Fruit fly (Drosophila melanogaster) whole organism, prepupa: ENCODE measurements around the gene RhoGAP100F.

Source experiments
- Blimp-1 ChIP-seq: fragments of 200-800 bp; sonication (Bioruptor generic); optimal IDR thresholded peaks from 3 replicates; lab custom pipeline; 2017; ENCODE audit warnings: missing biosample characterization, missing genetic modification characterization, mild to moderate bottlenecking, moderate library complexity, missing genetic modification reagents
- CG10631 ChIP-seq: fragments of 200-800 bp; sonication (Bioruptor generic); optimal IDR thresholded peaks from 2 replicates; lab custom pipeline; 2016; ENCODE audit warnings: missing biosample characterization, missing genetic modification characterization
- CG10669 ChIP-seq: fragments of 200-800 bp; sonication (Bioruptor generic); optimal IDR thresholded peaks from 3 replicates; lab custom pipeline; 2018; ENCODE audit warnings: missing biosample characterization, mild to moderate bottlenecking, missing genetic modification characterization, moderate library complexity
- CG11294 ChIP-seq: fragments of 200-800 bp; sonication (Bioruptor generic); IDR thresholded peaks from 2 replicates; pipeline ENCODE4 v1.3.6; 2022; ENCODE audit warnings: missing biosample characterization, missing genetic modification characterization
- CG11762 ChIP-seq: fragments of 200-800 bp; sonication (Bioruptor generic); optimal IDR thresholded peaks from 3 replicates; lab custom pipeline; 2016; ENCODE audit warnings: missing biosample characterization, missing genetic modification characterization; ENCODE audit not compliant: insufficient read depth
- CG11902 ChIP-seq: fragments of 200-800 bp; sonication (Bioruptor generic); optimal IDR thresholded peaks from 3 replicates; lab custom pipeline; 2016; ENCODE audit warnings: missing biosample characterization, missing genetic modification characterization
- CG15336 ChIP-seq: fragments of 200-800 bp; sonication (Bioruptor generic); IDR thresholded peaks from 2 replicates; pipeline ENCODE4 v1.3.6; 2022; ENCODE audit warnings: missing biosample characterization, missing genetic modification characterization
- CG1621 ChIP-seq: fragments of 200-800 bp; sonication (Bioruptor generic); optimal IDR thresholded peaks from 3 replicates; lab custom pipeline; 2018; ENCODE audit warnings: missing biosample characterization, mild to moderate bottlenecking, missing genetic modification characterization
- CG16779 ChIP-seq: fragments of 200-800 bp; sonication (Bioruptor generic); optimal IDR thresholded peaks from 3 replicates; lab custom pipeline; 2017; ENCODE audit warnings: missing biosample characterization, mild to moderate bottlenecking, missing genetic modification characterization
- CG3032 ChIP-seq: fragments of 200-800 bp; optimal IDR thresholded peaks from 2 replicates; lab custom pipeline; 2019; ENCODE audit warnings: missing biosample characterization, mild to moderate bottlenecking, missing genetic modification characterization, moderate library complexity
- CG31627 ChIP-seq: fragments of 200-800 bp; sonication (Bioruptor generic); optimal IDR thresholded peaks from 3 replicates; lab custom pipeline; 2016; ENCODE audit warnings: missing biosample characterization, missing genetic modification characterization
- CG32006 ChIP-seq: fragments of 200-800 bp; sonication (Bioruptor generic); optimal IDR thresholded peaks from 3 replicates; lab custom pipeline; 2017; ENCODE audit warnings: missing biosample characterization, mild to moderate bottlenecking, missing genetic modification characterization
- CG34406 ChIP-seq: fragments of 200-800 bp; sonication (Bioruptor generic); optimal IDR thresholded peaks from 3 replicates; lab custom pipeline; 2016; ENCODE audit warnings: missing biosample characterization, missing genetic modification characterization
- CG3919 ChIP-seq: fragments of 200-800 bp; sonication (Bioruptor generic); optimal IDR thresholded peaks from 3 replicates; lab custom pipeline; 2016; ENCODE audit warnings: missing biosample characterization, missing genetic modification characterization
- CG4318 ChIP-seq: fragments of 200-800 bp; sonication (Bioruptor generic); optimal IDR thresholded peaks from 3 replicates; lab custom pipeline; 2017; ENCODE audit warnings: missing biosample characterization, mild to moderate bottlenecking, missing genetic modification characterization
- CG6163 ChIP-seq: fragments of 200-800 bp; sonication (Bioruptor generic); IDR thresholded peaks from 3 replicates; pipeline ENCODE4 v1.3.6; 2022; ENCODE audit warnings: missing biosample characterization, missing genetic modification characterization
- CG6276 ChIP-seq: fragments of 200-800 bp; sonication (Bioruptor generic); optimal IDR thresholded peaks from 2 replicates; lab custom pipeline; 2017; ENCODE audit warnings: missing biosample characterization, mild to moderate bottlenecking, missing genetic modification characterization
- CG6808 ChIP-seq: fragments of 200-800 bp; sonication (Bioruptor generic); optimal IDR thresholded peaks from 3 replicates; lab custom pipeline; 2017; ENCODE audit warnings: missing biosample characterization, missing genetic modification characterization, mild to moderate bottlenecking, moderate library complexity, missing genetic modification reagents
- CG6854 ChIP-seq: fragments of 200-800 bp; sonication (Bioruptor generic); optimal IDR thresholded peaks from 2 replicates; lab custom pipeline; 2017; ENCODE audit warnings: missing biosample characterization, mild to moderate bottlenecking, missing genetic modification characterization
- CG7368 ChIP-seq: fragments of 200-800 bp; sonication (Bioruptor generic); optimal IDR thresholded peaks from 3 replicates; lab custom pipeline; 2016; ENCODE audit warnings: missing biosample characterization, missing genetic modification characterization
- CG8119 ChIP-seq: fragments of 200-800 bp; sonication (Bioruptor generic); IDR thresholded peaks from 3 replicates; pipeline ENCODE4 v1.3.6; 2022; ENCODE audit warnings: missing biosample characterization, missing genetic modification characterization
- CG8319 ChIP-seq: fragments of 200-800 bp; sonication (Bioruptor generic); optimal IDR thresholded peaks from 3 replicates; lab custom pipeline; 2016; ENCODE audit warnings: missing biosample characterization, missing genetic modification characterization
- CG9139 ChIP-seq: fragments of 200-800 bp; sonication (Bioruptor generic); optimal IDR thresholded peaks from 3 replicates; lab custom pipeline; 2017; ENCODE audit warnings: missing biosample characterization, mild to moderate bottlenecking, missing genetic modification characterization
- Eip78C ChIP-seq: fragments of 200-800 bp; sonication (Bioruptor generic); peaks from one replicate; lab custom pipeline; 2016; ENCODE audit warnings: missing biosample characterization, missing genetic modification characterization
- Eip93F ChIP-seq: fragments of 200-800 bp; sonication (Bioruptor generic); optimal IDR thresholded peaks from 2 replicates; lab custom pipeline; 2016; ENCODE audit warnings: missing biosample characterization, mild to moderate bottlenecking, missing genetic modification characterization
- Ets21C ChIP-seq: fragments of 200-800 bp; sonication (Bioruptor generic); optimal IDR thresholded peaks from 3 replicates; lab custom pipeline; 2016; ENCODE audit warnings: missing biosample characterization, missing genetic modification characterization
- Ets96B ChIP-seq: fragments of 200-800 bp; optimal IDR thresholded peaks from 2 replicates; lab custom pipeline; 2019; ENCODE audit warnings: missing biosample characterization, mild to moderate bottlenecking, missing genetic modification characterization, moderate library complexity
- Gug ChIP-seq: fragments of 200-800 bp; sonication (Bioruptor generic); IDR thresholded peaks from 2 replicates; pipeline ENCODE4 v1.3.6; 2022; ENCODE audit warnings: missing biosample characterization, missing genetic modification characterization
- Hr38 ChIP-seq: sonication (Bioruptor generic); optimal IDR thresholded peaks from 2 replicates; lab custom pipeline; 2016; ENCODE audit warnings: missing biosample characterization, missing genetic modification characterization
- Hr39 ChIP-seq: fragments of 200-800 bp; sonication (Bioruptor generic); optimal IDR thresholded peaks from 2 replicates; lab custom pipeline; 2016; ENCODE audit warnings: missing biosample characterization, missing genetic modification characterization
- Hr4 ChIP-seq: fragments of 200-800 bp; sonication (Bioruptor generic); optimal IDR thresholded peaks from 3 replicates; lab custom pipeline; 2016; ENCODE audit warnings: missing biosample characterization, missing genetic modification characterization
- Lpt ChIP-seq: fragments of 200-800 bp; sonication (Bioruptor generic); optimal IDR thresholded peaks from 3 replicates; lab custom pipeline; 2016; ENCODE audit warnings: missing biosample characterization, missing genetic modification characterization
- OdsH ChIP-seq: fragments of 200-800 bp; sonication (Bioruptor generic); optimal IDR thresholded peaks from 3 replicates; lab custom pipeline; 2016; ENCODE audit warnings: missing biosample characterization, missing genetic modification characterization
- Sox102F ChIP-seq: fragments of 200-800 bp; sonication (Bioruptor generic); optimal IDR thresholded peaks from 2 replicates; lab custom pipeline; 2016; ENCODE audit warnings: missing biosample characterization, mild to moderate bottlenecking, missing genetic modification characterization
- Sox14 ChIP-seq: fragments of 200-800 bp; sonication (Bioruptor generic); optimal IDR thresholded peaks from 3 replicates; lab custom pipeline; 2016; ENCODE audit warnings: missing biosample characterization, missing genetic modification characterization
- Sox15 ChIP-seq: fragments of 200-800 bp; sonication (Bioruptor generic); optimal IDR thresholded peaks from 3 replicates; lab custom pipeline; 2016; ENCODE audit warnings: missing biosample characterization, missing genetic modification characterization
- acj6 ChIP-seq: fragments of 200-800 bp; sonication (Bioruptor generic); optimal IDR thresholded peaks from 3 replicates; lab custom pipeline; 2016; ENCODE audit warnings: missing biosample characterization, missing genetic modification characterization
- cyc ChIP-seq: fragments of 200-800 bp; sonication (Bioruptor generic); optimal IDR thresholded peaks from 3 replicates; lab custom pipeline; 2016; ENCODE audit warnings: missing biosample characterization, missing genetic modification characterization
- eg ChIP-seq: fragments of 200-800 bp; sonication (Bioruptor generic); IDR thresholded peaks from 3 replicates; pipeline ENCODE4 v1.3.6; 2022; ENCODE audit warnings: missing biosample characterization, missing genetic modification characterization
- esn ChIP-seq: fragments of 200-800 bp; sonication (Bioruptor generic); optimal IDR thresholded peaks from 2 replicates; lab custom pipeline; 2016; ENCODE audit warnings: missing biosample characterization, mild to moderate bottlenecking, missing genetic modification characterization, moderate library complexity
- fd59A ChIP-seq: fragments of 200-800 bp; sonication (Bioruptor generic); optimal IDR thresholded peaks from 2 replicates; lab custom pipeline; 2017; ENCODE audit warnings: missing biosample characterization, mild to moderate bottlenecking, missing genetic modification characterization, missing genetic modification reagents
- fd85E ChIP-seq: fragments of 200-800 bp; sonication (Bioruptor generic); optimal IDR thresholded peaks from 3 replicates; lab custom pipeline; 2016; ENCODE audit warnings: missing biosample characterization, missing genetic modification characterization
- lz ChIP-seq: fragments of 200-800 bp; sonication (Bioruptor generic); optimal IDR thresholded peaks from 3 replicates; lab custom pipeline; 2016; ENCODE audit warnings: missing biosample characterization, missing genetic modification characterization
- pdm3 ChIP-seq: fragments of 200-800 bp; sonication (Bioruptor generic); optimal IDR thresholded peaks from 3 replicates; lab custom pipeline; 2016; ENCODE audit warnings: missing biosample characterization, missing genetic modification characterization
- spab ChIP-seq: fragments of 200-800 bp; sonication (Bioruptor generic); optimal IDR thresholded peaks from 2 replicates; lab custom pipeline; 2017; ENCODE audit warnings: missing biosample characterization, mild to moderate bottlenecking, missing genetic modification characterization, missing genetic modification reagents
- ss ChIP-seq, 2 experiments: fragments of 200-800 bp; sonication (Bioruptor generic); optimal IDR thresholded peaks; 2 replicates in 1 of 2; 3 replicates in 1 of 2; lab custom pipeline; 2017 to 2018; ENCODE audit warnings: mild to moderate bottlenecking in 2 of 2, missing biosample characterization in 2 of 2, missing genetic modification characterization in 2 of 2, moderate library complexity in 1 of 2
- svp ChIP-seq: fragments of 200-800 bp; sonication (Bioruptor generic); peaks from one replicate; lab custom pipeline; 2016; ENCODE audit warnings: missing biosample characterization, missing genetic modification characterization
- topi ChIP-seq: fragments of 200-800 bp; sonication (Bioruptor generic); optimal IDR thresholded peaks from 3 replicates; lab custom pipeline; 2016; ENCODE audit warnings: missing biosample characterization, missing genetic modification characterization
- vri ChIP-seq: fragments of 200-800 bp; sonication (Bioruptor generic); optimal IDR thresholded peaks from 3 replicates; lab custom pipeline; 2016; ENCODE audit warnings: missing biosample characterization, mild to moderate bottlenecking, missing genetic modification characterization

RhoGAP100F gene

dm6 chr3R:31805228-31805738, 7.1 kb upstream of the RhoGAP100F start, which contains the start of the genes CG42233 and CG1971:
CG42233 (minus strand) TSS chr3R:31805278.
CG1971 (plus strand) TSS chr3R:31805468.
- TF ChIP-seq CG34406 (no peak), svp (GFP tag; lab: Kevin White, UChicago) (peak; percentile 84), CG3032 (tag; lab: Kevin White, UChicago) (no peak), Sox14 (GFP tag; lab: Kevin White, UChicago) (no peak), CG11294 (GFP tag; lab: Robert Waterston, UW) (no peak), CG6163 (GFP tag; lab: Robert Waterston, UW) (peak; percentile 69; the same call in 2 of the 3 replicates), Sox15 (GFP tag; lab: Kevin White, UChicago) (peak; percentile 7), Hr4 (GFP tag; lab: Kevin White, UChicago) (no peak), Ets96B (tag; lab: Kevin White, UChicago) (no peak), CG11902 (GFP tag; lab: Kevin White, UChicago) (no peak), Gug (GFP tag; lab: Robert Waterston, UW) (0 out of 2 replicates have a peak, but pooled peaks have one; percentile 20), CG16779 (tag; lab: Kevin White, UChicago) (peak; percentile 11), CG10631 (peak; percentile 58), CG1621 (no peak), CG11762 (GFP tag; lab: Kevin White, UChicago) (peak; percentile 7), CG6276 (GFP tag; lab: Kevin White, UChicago) (no peak), CG31627 (GFP tag; lab: Kevin White, UChicago) (peak; percentile 64), fd59A (GFP tag; lab: Kevin White, UChicago) (no peak), esn (GFP tag; lab: Kevin White, UChicago) (no peak), Sox102F (GFP tag; lab: Kevin White, UChicago) (no peak), CG3919 (no peak), CG4318 (GFP tag; lab: Kevin White, UChicago) (no peak), CG15336 (GFP tag; lab: Robert Waterston, UW) (peak; percentile 38; the same call in 1 of the 2 replicates), acj6 (peak; percentile 57), lz (GFP tag; lab: Kevin White, UChicago) (peak; percentile 56), Ets21C (GFP tag; lab: Kevin White, UChicago) (no peak), Blimp-1 (no peak), CG8319 (GFP tag; lab: Kevin White, UChicago) (peak; percentile 27), Hr38 (GFP tag; lab: Kevin White, UChicago) (no peak), pdm3 (GFP tag; lab: Kevin White, UChicago) (no peak), CG6854 (GFP tag; lab: Kevin White, UChicago) (no peak), eg (GFP tag; lab: Robert Waterston, UW) (peak; percentile 53; the same call in 2 of the 3 replicates), ss (GFP tag; optimal IDR thresholded peaks at IDR 0.05; lab: Kevin White, UChicago) (no peak), OdsH (GFP tag; lab: Kevin White, UChicago) (no peak), vri (no peak), spab (peak; percentile 16), CG32006 (GFP tag; lab: Kevin White, UChicago) (no peak), Hr39 (GFP tag; lab: Kevin White, UChicago) (no peak), Lpt (GFP tag; lab: Kevin White, UChicago) (no peak), CG7368 (GFP tag; lab: Kevin White, UChicago) (no peak), topi (GFP tag; lab: Kevin White, UChicago) (no peak)

dm6 chr3R:31808571-31808970, 3.8 kb upstream of the RhoGAP100F start:
- TF ChIP-seq Eip78C (GFP tag; lab: Kevin White, UChicago) (peak; percentile 61), CG6808 (GFP tag; lab: Kevin White, UChicago) (no peak), CG15336 (GFP tag; lab: Robert Waterston, UW) (no peak), CG34406 (no peak), svp (GFP tag; lab: Kevin White, UChicago) (peak; percentile 86), fd85E (no peak), Sox14 (GFP tag; lab: Kevin White, UChicago) (no peak), Eip93F (GFP tag; lab: Kevin White, UChicago) (no peak), cyc (GFP tag; lab: Kevin White, UChicago) (no peak), esn (GFP tag; lab: Kevin White, UChicago) (no peak), OdsH (GFP tag; lab: Kevin White, UChicago) (no peak), CG9139 (GFP tag; lab: Kevin White, UChicago) (no peak), topi (GFP tag; lab: Kevin White, UChicago) (no peak), CG10669 (no peak), CG32006 (GFP tag; lab: Kevin White, UChicago) (no peak), CG8119 (GFP tag; lab: Robert Waterston, UW) (no peak)
